Fruit fly (Drosophila melanogaster) whole organism, embryonic: ENCODE results near the gene CG31265.

Experiments used
- Abd-B ChIP-seq: fragments of 200-800 bp; sonication (Bioruptor generic); optimal IDR thresholded peaks from 2 replicates; lab custom pipeline; 2018; ENCODE audit warnings: missing biosample characterization, mild to moderate bottlenecking, missing genetic modification characterization, moderate library complexity
- Atf6 ChIP-seq: fragments of 200-800 bp; sonication (Bioruptor generic); IDR thresholded peaks from 2 replicates; pipeline ENCODE4 v1.3.6; 2022; ENCODE audit warnings: missing biosample characterization, missing genetic modification characterization
- Awh ChIP-seq: fragments of 200-800 bp; sonication (Bioruptor generic); IDR thresholded peaks from 2 replicates; pipeline ENCODE4, ENCODE4 v1.3.6; 2022; ENCODE audit warnings: missing biosample characterization, missing genetic modification characterization
- B-H2 ChIP-seq: fragments of 200-800 bp; sonication (Bioruptor generic); optimal IDR thresholded peaks from 2 replicates; lab custom pipeline; 2018; ENCODE audit warnings: missing biosample characterization, mild to moderate bottlenecking, missing genetic modification characterization
- CG12391 ChIP-seq: fragments of 200-800 bp; sonication (Bioruptor generic); optimal IDR thresholded peaks from 3 replicates; lab custom pipeline; 2018; ENCODE audit warnings: missing biosample characterization, mild to moderate bottlenecking, missing genetic modification characterization, moderate library complexity
- CG14014 ChIP-seq: fragments of 200-800 bp; sonication (Bioruptor generic); IDR thresholded peaks from 2 replicates; pipeline ENCODE4 v1.3.6; 2022; ENCODE audit warnings: missing biosample characterization, missing genetic modification characterization
- CG14050 ChIP-seq: fragments of 200-800 bp; sonication (Bioruptor generic); IDR thresholded peaks from 3 replicates; pipeline ENCODE4 v1.3.6; 2022; ENCODE audit warnings: missing biosample characterization, missing genetic modification characterization
- CG16779 ChIP-seq: fragments of 200-800 bp; sonication (Bioruptor generic); IDR thresholded peaks from 2 replicates; pipeline ENCODE4 v1.3.6; 2022; ENCODE audit warnings: missing biosample characterization, missing genetic modification characterization
- CG16815 ChIP-seq: fragments of 200-800 bp; sonication (Bioruptor generic); optimal IDR thresholded peaks from 3 replicates; lab custom pipeline; 2017; ENCODE audit warnings: missing biosample characterization, mild to moderate bottlenecking, missing genetic modification characterization
- CG17385 ChIP-seq: fragments of 200-800 bp; sonication (Bioruptor generic); optimal IDR thresholded peaks from 3 replicates; lab custom pipeline; 2018; ENCODE audit warnings: missing biosample characterization, mild to moderate bottlenecking, missing genetic modification characterization
- CG18262 ChIP-seq: fragments of 200-800 bp; optimal IDR thresholded peaks from 3 replicates; lab custom pipeline; 2019; ENCODE audit warnings: missing biosample characterization, mild to moderate bottlenecking, missing genetic modification characterization, moderate library complexity
- CG2712 ChIP-seq: fragments of 200-800 bp; optimal IDR thresholded peaks from 3 replicates; lab custom pipeline; 2019; ENCODE audit warnings: missing biosample characterization, mild to moderate bottlenecking, missing genetic modification characterization, moderate library complexity
- CG31224 ChIP-seq: fragments of 200-800 bp; sonication (Bioruptor generic); IDR thresholded peaks from 2 replicates; pipeline ENCODE4 v1.3.6; 2022; ENCODE audit warnings: missing biosample characterization, missing genetic modification characterization
- CG3281 ChIP-seq: fragments of 200-800 bp; sonication (Bioruptor generic); optimal IDR thresholded peaks from 3 replicates; lab custom pipeline; 2017; ENCODE audit warnings: missing biosample characterization, mild to moderate bottlenecking, missing genetic modification characterization
- CG34422 ChIP-seq: fragments of 200-800 bp; sonication (Bioruptor generic); IDR thresholded peaks from 3 replicates; pipeline ENCODE4 v1.3.6; 2022; ENCODE audit warnings: missing biosample characterization, missing genetic modification characterization
- CG4282 ChIP-seq: fragments of 200-800 bp; sonication (Bioruptor generic); optimal IDR thresholded peaks from 2 replicates; lab custom pipeline; 2016; ENCODE audit warnings: missing biosample characterization, missing genetic modification characterization
- CG4404 ChIP-seq: fragments of 200-800 bp; sonication (Bioruptor generic); IDR thresholded peaks from 2 replicates; pipeline ENCODE4 v1.3.6; 2022; ENCODE audit warnings: missing biosample characterization, missing genetic modification characterization
- CG6765 ChIP-seq: fragments of 200-800 bp; sonication (Bioruptor generic); optimal IDR thresholded peaks from 3 replicates; lab custom pipeline; 2017; ENCODE audit warnings: missing biosample characterization, mild to moderate bottlenecking, missing genetic modification characterization
- CG9876 ChIP-seq: fragments of 200-800 bp; sonication (Bioruptor generic); optimal IDR thresholded peaks from 2 replicates; lab custom pipeline; 2016; ENCODE audit warnings: missing biosample characterization, missing genetic modification characterization
- Dek ChIP-seq: fragments of 200-800 bp; sonication (Bioruptor generic); optimal IDR thresholded peaks from 3 replicates; lab custom pipeline; 2019; ENCODE audit warnings: missing biosample characterization, mild to moderate bottlenecking, missing genetic modification characterization, moderate library complexity
- Dip2 ChIP-seq: fragments of 200-800 bp; sonication (Bioruptor generic); IDR thresholded peaks from 2 replicates; pipeline ENCODE4 v1.3.6; 2022; ENCODE audit warnings: missing biosample characterization, missing genetic modification characterization
- Fer1 ChIP-seq: fragments of 200-800 bp; sonication (Bioruptor generic); optimal IDR thresholded peaks from 2 replicates; lab custom pipeline; 2017; ENCODE audit warnings: missing biosample characterization, mild to moderate bottlenecking, missing genetic modification characterization
- Lhr ChIP-seq: fragments of 200-800 bp; sonication (Bioruptor generic); optimal IDR thresholded peaks from 3 replicates; lab custom pipeline; 2017; ENCODE audit warnings: mild to moderate bottlenecking, missing biosample characterization, missing genetic modification reagents, missing genetic modification characterization
- Lim3 ChIP-seq: fragments of 200-800 bp; sonication (Bioruptor generic); IDR thresholded peaks from 2 replicates; pipeline ENCODE4 v1.3.6; 2022; ENCODE audit warnings: missing biosample characterization, missing genetic modification characterization
- Mad ChIP-seq: fragments of 200-800 bp; sonication (Bioruptor generic); optimal IDR thresholded peaks from 2 replicates; lab custom pipeline; 2016; ENCODE audit warnings: missing biosample characterization, missing genetic modification characterization
- Mes4 ChIP-seq: fragments of 200-800 bp; sonication (Bioruptor generic); optimal IDR thresholded peaks from 2 replicates; lab custom pipeline; 2016; ENCODE audit warnings: missing biosample characterization, missing genetic modification characterization
- Mrtf ChIP-seq: fragments of 200-800 bp; sonication (Bioruptor generic); IDR thresholded peaks from 3 replicates; pipeline ENCODE4 v1.3.6; 2022; ENCODE audit warnings: missing biosample characterization, missing genetic modification characterization
- NC2α ChIP-seq: fragments of 200-800 bp; sonication (Bioruptor generic); optimal IDR thresholded peaks from 2 replicates; lab custom pipeline; 2016; ENCODE audit warnings: missing biosample characterization, missing genetic modification characterization
- PHDP ChIP-seq: fragments of 200-800 bp; sonication (Bioruptor generic); optimal IDR thresholded peaks from 3 replicates; lab custom pipeline; 2018; ENCODE audit warnings: missing biosample characterization, mild to moderate bottlenecking, missing genetic modification characterization, moderate library complexity
- Pdp1 ChIP-seq, 2 experiments: fragments of 200-800 bp; sonication (Bioruptor generic); optimal IDR thresholded peaks; 3 replicates each; lab custom pipeline; 2016; ENCODE audit warnings: missing biosample characterization in 2 of 2, missing genetic modification characterization in 2 of 2, mild to moderate bottlenecking in 1 of 2, moderate library complexity in 1 of 2
- Sin3A ChIP-seq: fragments of >200 bp; optimal IDR thresholded peaks from 2 replicates; lab custom pipeline; 2018
- Sox100B ChIP-seq: fragments of 200-800 bp; sonication (Bioruptor generic); optimal IDR thresholded peaks from 3 replicates; lab custom pipeline; 2018; ENCODE audit warnings: missing biosample characterization, mild to moderate bottlenecking, missing genetic modification characterization
- Xrp1 ChIP-seq: fragments of 200-800 bp; sonication (Bioruptor generic); IDR thresholded peaks from 2 replicates; pipeline ENCODE4 v1.3.6; 2022; ENCODE audit warnings: missing biosample characterization, missing genetic modification characterization
- bsh ChIP-seq, 2 experiments: fragments of 200-800 bp; sonication (Bioruptor generic); optimal IDR thresholded peaks; 2 replicates each; lab custom pipeline; 2017 to 2018; ENCODE audit warnings: mild to moderate bottlenecking in 2 of 2, missing biosample characterization in 2 of 2, missing genetic modification characterization in 2 of 2, moderate library complexity in 1 of 2
- chif ChIP-seq, 2 experiments: fragments of 200-800 bp; sonication (Bioruptor generic); optimal IDR thresholded peaks; 3 replicates each; lab custom pipeline; 2016; ENCODE audit warnings: missing biosample characterization in 2 of 2, missing genetic modification characterization in 2 of 2
- ci ChIP-seq: fragments of 200-800 bp; sonication (Bioruptor generic); IDR thresholded peaks from 3 replicates; pipeline ENCODE4 v1.3.6; 2022; ENCODE audit warnings: missing biosample characterization, missing genetic modification characterization
- dmrt99B ChIP-seq: fragments of 200-800 bp; sonication (Bioruptor generic); optimal IDR thresholded peaks from 2 replicates; lab custom pipeline; 2018; ENCODE audit warnings: missing biosample characterization, mild to moderate bottlenecking, missing genetic modification characterization, moderate library complexity
- esg ChIP-seq: fragments of 200-800 bp; sonication (Bioruptor generic); conservative IDR thresholded peaks from 2 replicates; pipeline ENCODE4 v1.3.6; 2022; ENCODE audit warnings: missing biosample characterization, missing genetic modification characterization
- gcm2 ChIP-seq: fragments of 200-800 bp; sonication (Bioruptor generic); optimal IDR thresholded peaks from 2 replicates; lab custom pipeline; 2016; ENCODE audit warnings: missing biosample characterization, missing genetic modification characterization
- grn ChIP-seq: fragments of 200-800 bp; sonication (Bioruptor generic); optimal IDR thresholded peaks from 3 replicates; lab custom pipeline; 2017; ENCODE audit warnings: missing biosample characterization, missing genetic modification characterization
- hkb ChIP-seq, 2 experiments: fragments of 200-800 bp in 1 of 2; fragments of >200 bp in 1 of 2; sonication (Bioruptor generic) in 1 of 2; IDR thresholded peaks in 1 of 2; optimal IDR thresholded peaks in 1 of 2; 2 replicates each; pipeline versions ENCODE4 v1.3.6 to Lab custom; 2017 to 2022; ENCODE audit warnings: missing biosample characterization in 1 of 2, missing genetic modification characterization in 1 of 2
- hth ChIP-seq: fragments of >200 bp; optimal IDR thresholded peaks from 2 replicates; lab custom pipeline; 2017; ENCODE audit warnings: inconsistent platforms
- insv ChIP-seq, 2 experiments: fragments of 200-800 bp; sonication (Bioruptor generic); optimal IDR thresholded peaks; 3 replicates each; lab custom pipeline; 2016 to 2018; ENCODE audit warnings: missing biosample characterization in 2 of 2, missing genetic modification characterization in 2 of 2
- luna ChIP-seq: fragments of 200-800 bp; sonication (Bioruptor generic); optimal IDR thresholded peaks from 2 replicates; lab custom pipeline; 2016; ENCODE audit warnings: missing biosample characterization, missing genetic modification characterization
- otp ChIP-seq: fragments of 200-800 bp; sonication (Bioruptor generic); IDR thresholded peaks from 3 replicates; pipeline ENCODE4, ENCODE4 v1.3.6; 2022; ENCODE audit warnings: missing biosample characterization, missing genetic modification characterization
- pb ChIP-seq: fragments of 200-800 bp; sonication (Bioruptor generic); optimal IDR thresholded peaks from 3 replicates; lab custom pipeline; 2016; ENCODE audit warnings: missing biosample characterization, missing genetic modification characterization
- prd ChIP-seq, 3 experiments: fragments of >200 bp in 2 of 3; fragments of 200-800 bp in 1 of 3; sonication (Bioruptor generic) in 1 of 3; optimal IDR thresholded peaks in 2 of 3; IDR thresholded peaks in 1 of 3; 2 replicates in 2 of 3; 3 replicates in 1 of 3; pipeline versions ENCODE4 v1.3.6 to Lab custom; 2017 to 2022; ENCODE audit warnings: missing biosample characterization in 1 of 3, missing genetic modification characterization in 1 of 3
- scrt ChIP-seq: fragments of 200-800 bp; sonication (Bioruptor generic); optimal IDR thresholded peaks from 2 replicates; lab custom pipeline; 2018; ENCODE audit warnings: missing biosample characterization, mild to moderate bottlenecking, missing genetic modification characterization, moderate library complexity
- sr ChIP-seq: fragments of 200-800 bp; sonication (Bioruptor generic); IDR thresholded peaks from 3 replicates; pipeline ENCODE4 v1.3.6; 2022; ENCODE audit warnings: missing biosample characterization, missing genetic modification characterization
- tna ChIP-seq: fragments of 200-800 bp; sonication (Bioruptor generic); IDR thresholded peaks from 2 replicates; pipeline ENCODE4 v1.3.6; 2022; ENCODE audit warnings: missing biosample characterization, missing genetic modification characterization; ENCODE audit not compliant: partially characterized antibody
- trh ChIP-seq: fragments of 200-800 bp; sonication (Bioruptor generic); optimal IDR thresholded peaks from 2 replicates; lab custom pipeline; 2016; ENCODE audit warnings: missing biosample characterization, missing genetic modification characterization
- z ChIP-seq: fragments of 200-800 bp; sonication (Bioruptor generic); IDR thresholded peaks from 3 replicates; pipeline ENCODE4 v1.3.6; 2022; ENCODE audit warnings: missing biosample characterization, missing genetic modification characterization

Gene CG31265

dm6 chr3R:17118917-17119378 lies 9.1 kb upstream of the CG31265 start (continued):
- TF ChIP-seq tna (GFP tag; lab: Robert Waterston, UW): 0 out of 2 replicates have a peak, but pooled peaks have one; percentile 21
- TF ChIP-seq CG4282 (GFP tag; lab: Kevin White, UChicago): no peak
- no peak for TF ChIP-seq Dek
- no peak for TF ChIP-seq CG6765
- no peak for TF ChIP-seq Lhr (GFP tag; lab: Kevin White, UChicago)
- no peak for TF ChIP-seq Mrtf
- TF ChIP-seq Awh (GFP tag; lab: Robert Waterston, UW): no peak
- TF ChIP-seq Dip2 (GFP tag; lab: Robert Waterston, UW): no peak
- no peak for TF ChIP-seq insv (GFP tag; optimal IDR thresholded peaks at IDR 0.05; lab: Kevin White, UChicago)
- no peak for TF ChIP-seq gcm2 (GFP tag; lab: Kevin White, UChicago)
- TF ChIP-seq hth (lab: Kevin White, UChicago): no peak
- TF ChIP-seq CG16779 (GFP tag; lab: Robert Waterston, UW): no peak
- no peak for TF ChIP-seq luna (GFP tag; lab: Kevin White, UChicago)
- no peak for TF ChIP-seq CG14014 (GFP tag; lab: Robert Waterston, UW)
- no peak for TF ChIP-seq chif (GFP tag; optimal IDR thresholded peaks at IDR 0.05; lab: Kevin White, UChicago)
- TF ChIP-seq Sin3A (lab: Kevin White, UChicago): no peak
- no peak for TF ChIP-seq trh (GFP tag; lab: Kevin White, UChicago)
- no peak for TF ChIP-seq dmrt99B (tag; lab: Kevin White, UChicago)
- no peak for TF ChIP-seq PHDP (tag; lab: Kevin White, UChicago)
- no peak for TF ChIP-seq bsh (GFP tag; optimal IDR thresholded peaks at IDR 0.05; lab: Kevin White, UChicago)
- no peak for TF ChIP-seq prd (optimal IDR thresholded peaks at IDR 0.05; lab: Kevin White, UChicago)
- no peak for TF ChIP-seq prd (GFP tag; IDR thresholded peaks at IDR 0.05; lab: Robert Waterston, UW)
- TF ChIP-seq CG9876 (GFP tag; lab: Kevin White, UChicago): no peak
- no peak for TF ChIP-seq CG4404 (GFP tag; lab: Robert Waterston, UW)
- no peak for TF ChIP-seq Abd-B (GFP tag; lab: Kevin White, UChicago)
- TF ChIP-seq NC2α: no peak
- no peak for TF ChIP-seq CG2712
- TF ChIP-seq esg (GFP tag; lab: Robert Waterston, UW): no peak
- peak; percentile 56; the same call in 1 of the 3 replicates for TF ChIP-seq ci
- no peak for TF ChIP-seq CG14050 (GFP tag; lab: Robert Waterston, UW)
- peak; percentile 56; the same call in 1 of the 3 replicates for TF ChIP-seq CG34422
- TF ChIP-seq Mes4 (GFP tag; lab: Kevin White, UChicago): no peak
- no peak for TF ChIP-seq CG16815
- no peak for TF ChIP-seq z
- peak; percentile 42 for TF ChIP-seq CG3281 (GFP tag; lab: Kevin White, UChicago)
- TF ChIP-seq Xrp1 (GFP tag; lab: Robert Waterston, UW): no peak
- no peak for TF ChIP-seq Mad (GFP tag; lab: Kevin White, UChicago)
- no peak for TF ChIP-seq hkb (optimal IDR thresholded peaks at IDR 0.05; lab: Kevin White, UChicago)
- no peak for TF ChIP-seq hkb (GFP tag; IDR thresholded peaks at IDR 0.05; lab: Robert Waterston, UW)
- no peak for TF ChIP-seq scrt (GFP tag; lab: Kevin White, UChicago)
- TF ChIP-seq B-H2: no peak
- TF ChIP-seq CG12391 (tag; lab: Kevin White, UChicago): no peak
- peak; percentile 33 for TF ChIP-seq CG17385
- no peak for TF ChIP-seq Fer1 (GFP tag; lab: Kevin White, UChicago)
- TF ChIP-seq CG31224 (GFP tag; lab: Robert Waterston, UW): no peak
- no peak for TF ChIP-seq Lim3 (GFP tag; lab: Robert Waterston, UW)
- no peak for TF ChIP-seq pb (GFP tag; lab: Kevin White, UChicago)
- TF ChIP-seq Pdp1 (GFP tag; optimal IDR thresholded peaks at IDR 0.05; lab: Kevin White, UChicago): no peak
- TF ChIP-seq Sox100B (GFP tag; lab: Kevin White, UChicago): no peak
- TF ChIP-seq Atf6 (GFP tag; lab: Robert Waterston, UW): peak; percentile 32; the same call in 1 of the 2 replicates
- TF ChIP-seq CG18262 (tag; lab: Kevin White, UChicago): no peak
- TF ChIP-seq sr (GFP tag; lab: Robert Waterston, UW): no peak
- no peak for TF ChIP-seq grn (GFP tag; lab: Kevin White, UChicago)
- no peak for TF ChIP-seq otp
